Worm (Caenorhabditis elegans) whole organism, young adult: ENCODE results near the gene col-180.

Experiments used
- C17E4.6 ChIP-seq: fragments of 200-800 bp; sonication (Bioruptor generic); IDR thresholded peaks from 2 replicates; pipeline ENCODE4 v1.3.6; 2022; ENCODE audit warnings: missing genetic modification reagents, missing genetic modification characterization, missing compliant biosample characterization
- F39B2.1 ChIP-seq: fragments of 200-800 bp; sonication (Bioruptor generic); IDR thresholded peaks from 2 replicates; pipeline ENCODE4 v1.3.6; 2022; ENCODE audit warnings: missing genetic modification reagents, missing genetic modification characterization, missing compliant biosample characterization
- F57A8.1 ChIP-seq: fragments of 200-800 bp; sonication (Bioruptor generic); optimal IDR thresholded peaks from 2 replicates; lab custom pipeline; 2018; ENCODE audit warnings: mild to moderate bottlenecking, missing genetic modification characterization, moderate library complexity, missing compliant biosample characterization
- K12H6.12 ChIP-seq: fragments of 200-800 bp; sonication (Bioruptor generic); optimal IDR thresholded peaks from 2 replicates; lab custom pipeline; 2018; ENCODE audit warnings: mild to moderate bottlenecking, missing genetic modification characterization, missing compliant biosample characterization
- Y53F4B.3 ChIP-seq: fragments of 200-800 bp; sonication (Bioruptor generic); IDR thresholded peaks from 2 replicates; pipeline ENCODE4 v1.3.6; 2022; ENCODE audit warnings: missing genetic modification reagents, missing genetic modification characterization, missing compliant biosample characterization
- Y53G8AR.9 ChIP-seq: fragments of 200-800 bp; sonication (Bioruptor generic); conservative IDR thresholded peaks from 2 replicates; pipeline ENCODE4 v1.3.6; 2022; ENCODE audit warnings: missing genetic modification reagents, missing genetic modification characterization, missing compliant biosample characterization
- Y56A3A.18 ChIP-seq: fragments of 200-800 bp; sonication (Bioruptor generic); IDR thresholded peaks from 2 replicates; pipeline ENCODE4 v1.3.6; 2022; ENCODE audit warnings: missing genetic modification reagents, missing genetic modification characterization, missing compliant biosample characterization
- ZK185.1 ChIP-seq: sonication (generic microtip); optimal IDR thresholded peaks from 2 replicates; lab custom pipeline; 2016; ENCODE audit warnings: mild to moderate bottlenecking, missing genetic modification characterization, missing compliant biosample characterization; ENCODE audit not compliant: poor library complexity, severe bottlenecking
- athp-1 ChIP-seq: sonication (generic microtip); optimal IDR thresholded peaks from 2 replicates; lab custom pipeline; 2017; ENCODE audit warnings: mild to moderate bottlenecking, missing genetic modification characterization, missing compliant biosample characterization
- attf-5 ChIP-seq: fragments of 200-800 bp; sonication (Bioruptor generic); optimal IDR thresholded peaks from 2 replicates; lab custom pipeline; 2018; ENCODE audit warnings: mild to moderate bottlenecking, missing genetic modification characterization, missing compliant biosample characterization
- attf-6 ChIP-seq: fragments of 200-800 bp; sonication (Bioruptor generic); IDR thresholded peaks from 2 replicates; pipeline ENCODE4 v1.3.6; 2022; ENCODE audit warnings: missing genetic modification reagents, missing genetic modification characterization, missing compliant biosample characterization
- ccch-3 ChIP-seq: fragments of 200-800 bp; sonication (Bioruptor generic); optimal IDR thresholded peaks from 2 replicates; lab custom pipeline; 2018; ENCODE audit warnings: mild to moderate bottlenecking, missing genetic modification characterization, missing compliant biosample characterization
- cebp-1 ChIP-seq, 2 experiments: fragments of 200-800 bp in 1 of 2; sonication (Bioruptor generic) in 1 of 2; sonication (generic microtip) in 1 of 2; IDR thresholded peaks in 1 of 2; optimal IDR thresholded peaks in 1 of 2; 2 replicates each; pipeline versions ENCODE4 v1.3.6 to Lab custom; 2017 to 2022; ENCODE audit warnings: missing compliant biosample characterization in 2 of 2, missing genetic modification characterization in 2 of 2, mild to moderate bottlenecking in 1 of 2, missing genetic modification reagents in 1 of 2, moderate library complexity in 1 of 2
- ceh-27 ChIP-seq: fragments of 200-800 bp; sonication (Bioruptor generic); optimal IDR thresholded peaks from 2 replicates; lab custom pipeline; 2018; ENCODE audit warnings: mild to moderate bottlenecking, missing genetic modification characterization, moderate library complexity, missing compliant biosample characterization
- chd-7 ChIP-seq: sonication (generic microtip); optimal IDR thresholded peaks from 2 replicates; lab custom pipeline; 2016; ENCODE audit warnings: mild to moderate bottlenecking, missing genetic modification characterization, moderate library complexity, missing compliant biosample characterization
- egl-44 ChIP-seq: fragments of 200-800 bp; sonication (Bioruptor generic); IDR thresholded peaks from 2 replicates; pipeline ENCODE4 v1.3.6; 2022; ENCODE audit warnings: missing genetic modification reagents, missing genetic modification characterization, missing compliant biosample characterization
- hlh-26 ChIP-seq: fragments of 200-800 bp; sonication (Bioruptor generic); conservative IDR thresholded peaks from 2 replicates; pipeline ENCODE4 v1.3.6; 2022; ENCODE audit warnings: missing genetic modification reagents, missing genetic modification characterization, missing compliant biosample characterization
- lin-54 ChIP-seq: fragments of 200-800 bp; sonication (Bioruptor generic); optimal IDR thresholded peaks from 2 replicates; lab custom pipeline; 2018; ENCODE audit warnings: mild to moderate bottlenecking, missing genetic modification characterization, missing compliant biosample characterization
- lir-1 ChIP-seq: fragments of 200-800 bp; sonication (Bioruptor generic); conservative IDR thresholded peaks from 2 replicates; pipeline ENCODE4 v1.3.6; 2022; ENCODE audit warnings: missing genetic modification reagents, missing genetic modification characterization, missing compliant biosample characterization
- madf-6 ChIP-seq: fragments of 200-800 bp; sonication (Bioruptor generic); IDR thresholded peaks from 2 replicates; pipeline ENCODE4 v1.3.6; 2022; ENCODE audit warnings: missing genetic modification reagents, missing genetic modification characterization, missing compliant biosample characterization
- mel-28 ChIP-seq: sonication (generic microtip); optimal IDR thresholded peaks from 2 replicates; lab custom pipeline; 2016; ENCODE audit warnings: borderline replicate concordance, mild to moderate bottlenecking, missing genetic modification characterization, missing compliant biosample characterization
- nfya-1 ChIP-seq: sonication (generic microtip); optimal IDR thresholded peaks from 2 replicates; lab custom pipeline; 2017; ENCODE audit warnings: antibody characterized with exemption, missing compliant biosample characterization, missing genetic modification characterization, borderline replicate concordance; ENCODE audit not compliant: insufficient read depth
- nhr-120 ChIP-seq: fragments of 200-800 bp; sonication (Bioruptor generic); IDR thresholded peaks from 2 replicates; pipeline ENCODE4 v1.3.6; 2022; ENCODE audit warnings: missing genetic modification characterization, missing compliant biosample characterization
- nhr-27 ChIP-seq: fragments of 200-800 bp; sonication (Bioruptor generic); optimal IDR thresholded peaks from 2 replicates; lab custom pipeline; 2018; ENCODE audit warnings: mild to moderate bottlenecking, missing genetic modification characterization, moderate library complexity, missing compliant biosample characterization
- nhr-80 ChIP-seq: sonication (generic microtip); optimal IDR thresholded peaks from 2 replicates; lab custom pipeline; 2016; ENCODE audit warnings: missing genetic modification characterization, missing compliant biosample characterization
- rec-8 ChIP-seq, 2 experiments: sonication (generic microtip); optimal IDR thresholded peaks; 2 replicates each; lab custom pipeline; 2016; ENCODE audit warnings: mild to moderate bottlenecking in 2 of 2, missing genetic modification characterization in 2 of 2, missing genetic modification reagents in 2 of 2, missing genotype in 2 of 2, missing biosample characterization in 1 of 2, missing compliant biosample characterization in 1 of 2, moderate library complexity in 1 of 2
- sdz-38 ChIP-seq: sonication (generic microtip); optimal IDR thresholded peaks from 2 replicates; lab custom pipeline; 2016; ENCODE audit warnings: missing genotype, missing genetic modification characterization, missing compliant biosample characterization
- snpc-1.3 ChIP-seq: sonication (generic microtip); optimal IDR thresholded peaks from 2 replicates; lab custom pipeline; 2017; ENCODE audit warnings: missing genetic modification characterization, mild to moderate bottlenecking, missing compliant biosample characterization, antibody characterized with exemption, moderate library complexity, missing genotype, missing genetic modification reagents; ENCODE audit not compliant: insufficient read depth
- somi-1 ChIP-seq: fragments of 200-800 bp; sonication (Bioruptor generic); optimal IDR thresholded peaks from 2 replicates; lab custom pipeline; 2018; ENCODE audit warnings: mild to moderate bottlenecking, missing genetic modification characterization, missing compliant biosample characterization
- sptf-2 ChIP-seq: fragments of 200-800 bp; sonication (Bioruptor generic); optimal IDR thresholded peaks from 2 replicates; lab custom pipeline; 2018; ENCODE audit warnings: mild to moderate bottlenecking, missing genetic modification characterization, missing compliant biosample characterization
- ztf-6 ChIP-seq: fragments of 200-800 bp; sonication (Bioruptor generic); IDR thresholded peaks from 2 replicates; pipeline ENCODE4 v1.3.6; 2022; ENCODE audit warnings: missing genetic modification reagents, missing genetic modification characterization, missing compliant biosample characterization

col-180 gene

DNA sequence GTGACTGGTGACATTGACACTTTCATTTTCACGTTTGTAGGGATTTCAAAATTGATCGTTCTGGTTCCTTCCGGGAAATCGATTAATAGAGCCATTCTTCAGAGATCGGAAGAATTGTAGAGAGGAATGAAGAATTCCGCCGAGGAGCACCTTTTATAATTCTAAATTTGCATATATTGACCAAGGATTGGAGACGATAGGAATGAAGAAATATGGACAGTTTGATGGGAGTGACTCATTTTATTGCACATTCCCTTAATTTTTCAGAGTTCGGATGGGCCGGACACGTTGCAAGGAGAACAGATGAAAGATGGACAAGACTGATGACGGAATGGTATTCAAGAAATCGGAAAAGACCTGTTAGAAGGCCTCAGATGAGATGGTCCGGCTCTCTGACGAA, 11.8 kb downstream of the col-180 start, which contains the start of gene C44C10.15:
TSS of gene C44C10.15 (minus strand) at position 101 of the 400 bp plus-strand sequence.
- TF ChIP-seq nfya-1 (tag; lab: Kevin White, UChicago): no peak
- no peak for TF ChIP-seq lin-54 (GFP tag; lab: Kevin White, UChicago)
- no peak for TF ChIP-seq Y53G8AR.9 (GFP tag; lab: Robert Waterston, UW)
- TF ChIP-seq F57A8.1 (GFP tag; lab: Kevin White, UChicago): no peak
- no peak for TF ChIP-seq sptf-2 (GFP tag; lab: Kevin White, UChicago)

DNA sequence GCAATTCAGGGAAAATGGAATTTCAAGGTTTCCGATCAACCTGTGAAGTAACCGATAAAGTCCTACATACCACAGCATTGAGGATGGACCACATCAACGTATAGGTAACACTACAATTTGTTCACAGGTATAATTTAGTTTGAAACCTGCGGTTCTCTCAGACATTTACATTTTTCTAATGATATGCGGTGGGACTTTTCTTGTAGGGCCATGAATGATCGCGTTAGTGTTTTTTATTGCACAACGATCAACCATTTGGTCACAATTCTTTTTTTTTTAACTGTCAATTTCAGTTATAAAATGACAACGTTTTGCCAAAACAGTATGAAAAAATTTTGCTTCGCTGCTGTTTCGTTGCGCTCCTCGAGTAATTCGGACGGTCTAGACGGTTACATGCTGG, 15.4 kb downstream of the col-180 start, which contains the start of gene C44C10.12:
TSS of gene C44C10.12 (plus strand) at position 301 of the 400 bp plus-strand sequence.
- TF ChIP-seq nhr-27: no peak
- TF ChIP-seq egl-44 (GFP tag; lab: Robert Waterston, UW): no peak
- TF ChIP-seq athp-1 (tag; lab: Kevin White, UChicago): no peak
- no peak for TF ChIP-seq somi-1 (GFP tag; lab: Kevin White, UChicago)
- no peak for TF ChIP-seq snpc-1.3 (tag; lab: Kevin White, UChicago)
- TF ChIP-seq rec-8 (tag; optimal IDR thresholded peaks at IDR 0.05; lab: Kevin White, UChicago): no peak
- no peak for TF ChIP-seq madf-6 (GFP tag; lab: Robert Waterston, UW)
- no peak for TF ChIP-seq mel-28
- TF ChIP-seq ztf-6: no peak
- TF ChIP-seq Y56A3A.18: no peak
- no peak for TF ChIP-seq F39B2.1 (GFP tag; lab: Robert Waterston, UW)
- no peak for TF ChIP-seq Y53F4B.3 (GFP tag; lab: Robert Waterston, UW)
- no peak for TF ChIP-seq ccch-3

DNA sequence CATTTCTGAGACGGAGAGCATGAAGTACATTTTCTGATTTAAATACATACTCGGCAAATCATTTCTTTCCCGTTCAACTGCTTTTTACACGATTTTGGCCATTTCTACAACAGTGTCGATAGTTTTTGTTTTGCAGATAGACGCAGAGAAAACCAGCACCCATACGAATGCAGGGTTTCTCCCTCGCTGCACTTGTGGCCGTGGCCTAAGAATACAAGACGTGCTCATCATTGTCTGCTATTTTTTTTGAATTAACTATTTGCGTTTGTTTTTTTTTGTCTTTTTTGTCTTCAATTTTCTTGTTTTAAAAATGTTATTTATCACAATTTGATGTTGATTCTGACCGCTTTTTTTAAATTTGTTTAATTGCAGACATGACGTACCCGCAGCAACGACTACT, 19.0 kb downstream of the col-180 start, which contains the start of gene smcl-1:
TSS of gene smcl-1 (plus strand) at position 373 of the 400 bp plus-strand sequence.
- TF ChIP-seq ceh-27 (GFP tag; lab: Kevin White, UChicago): peak; percentile 3
- TF ChIP-seq nhr-80 (tag; lab: Kevin White, UChicago): peak; percentile 51
- TF ChIP-seq chd-7 (tag; lab: Kevin White, UChicago): no peak
- TF ChIP-seq attf-5 (GFP tag; lab: Kevin White, UChicago): peak; percentile 40
- peak; percentile 55 for TF ChIP-seq ZK185.1
- TF ChIP-seq hlh-26 (GFP tag; lab: Robert Waterston, UW): no peak
- TF ChIP-seq, all 124 proteins: peak for 4

DNA sequence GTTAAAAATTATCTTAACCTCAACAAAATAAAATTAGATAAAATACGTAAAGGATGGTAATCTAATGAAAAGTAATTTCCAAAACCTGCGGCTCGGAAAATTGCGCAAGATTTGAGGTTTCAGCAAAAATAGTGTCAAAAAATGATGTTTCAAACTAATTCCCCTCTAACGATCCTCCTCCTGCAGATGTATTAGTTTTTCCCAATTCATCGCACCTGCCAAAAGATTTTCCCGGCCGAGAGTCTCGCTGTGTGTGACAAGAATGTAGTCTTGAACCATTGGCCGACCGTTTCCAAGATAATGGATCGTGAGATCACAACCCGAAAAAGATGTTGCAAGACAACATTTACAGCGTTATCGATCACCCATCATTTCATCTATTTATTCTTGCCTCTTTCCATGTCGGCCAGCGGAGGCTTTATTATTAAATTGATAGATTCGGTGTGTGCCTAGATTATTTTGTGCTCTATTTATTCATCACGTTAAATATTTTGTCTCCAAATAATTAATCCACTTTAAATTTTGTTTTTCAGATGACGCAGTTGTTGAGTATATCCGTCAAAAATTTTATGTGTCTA, 22.0 kb downstream of the col-180 start, which contains the start of the genes C44C10.10 and C44C10.5:
TSS of gene C44C10.10 (plus strand) at position 301 of the 578 bp plus-strand sequence.
TSS of gene C44C10.5 (plus strand) at position 528 of the 578 bp plus-strand sequence.
- TF ChIP-seq lir-1 (GFP tag; lab: Robert Waterston, UW) (no peak), K12H6.12 (tag; lab: Kevin White, UChicago) (no peak), C17E4.6 (GFP tag; lab: Robert Waterston, UW) (no peak)

DNA sequence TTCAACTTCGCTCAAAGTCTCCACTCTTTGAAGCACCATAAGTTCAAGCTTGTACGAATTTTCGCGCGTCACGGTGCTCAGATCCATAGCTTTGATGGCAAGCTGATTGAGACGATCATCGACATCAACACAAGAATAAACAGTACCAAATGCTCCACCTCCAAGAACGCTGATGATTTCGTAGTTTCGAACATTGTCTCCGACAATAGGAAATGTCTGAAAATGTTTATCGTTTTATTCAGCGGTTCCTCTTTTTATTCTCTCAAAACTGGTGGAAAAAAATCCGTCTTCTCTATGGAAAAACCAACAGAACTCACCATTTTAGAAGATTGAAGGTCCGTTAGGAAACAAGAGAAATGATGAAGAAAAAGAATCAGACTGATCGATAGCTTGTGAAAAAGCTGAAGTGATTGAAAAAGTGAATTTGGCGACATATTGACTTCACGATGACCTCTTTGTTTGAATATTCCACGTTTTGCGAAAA, 24.2 kb downstream of the col-180 start, which contains the start of gene C44C10.7:
TSS of gene C44C10.7 (minus strand) at position 434 of the 484 bp plus-strand sequence.
- TF ChIP-seq cebp-1 (GFP tag; IDR thresholded peaks at IDR 0.05; lab: Robert Waterston, UW) (no peak), cebp-1 (tag; optimal IDR thresholded peaks at IDR 0.05; lab: Kevin White, UChicago) (no peak), nhr-120 (GFP tag; lab: Robert Waterston, UW) (no peak), ZK185.1 (no peak), attf-6 (GFP tag; lab: Robert Waterston, UW) (no peak), sdz-38 (tag; lab: Kevin White, UChicago) (no peak)
